Fruit fly (Drosophila melanogaster) whole organism, prepupa: Measurements from ENCODE around the gene PolG1.

Experiments used
- CG6276 ChIP-seq: fragments of 200-800 bp; sonication (Bioruptor generic); optimal IDR thresholded peaks from 2 replicates; lab custom pipeline; 2017; ENCODE audit warnings: missing biosample characterization, mild to moderate bottlenecking, missing genetic modification characterization
- Gug ChIP-seq: fragments of 200-800 bp; sonication (Bioruptor generic); IDR thresholded peaks from 2 replicates; pipeline ENCODE4 v1.3.6; 2022; ENCODE audit warnings: missing biosample characterization, missing genetic modification characterization
- Lpt ChIP-seq: fragments of 200-800 bp; sonication (Bioruptor generic); optimal IDR thresholded peaks from 3 replicates; lab custom pipeline; 2016; ENCODE audit warnings: missing biosample characterization, missing genetic modification characterization
- dsx ChIP-seq: fragments of 200-800 bp; optimal IDR thresholded peaks from 3 replicates; lab custom pipeline; 2019; ENCODE audit warnings: missing biosample characterization, mild to moderate bottlenecking, missing genetic modification characterization, moderate library complexity; ENCODE audit not compliant: poor library complexity, severe bottlenecking

dm6 chr2L:13783264-13784154, 44.1 kb downstream of the PolG1 start, which contains the start of gene Eato:
- TF ChIP-seq Lpt (no peak), Gug (GFP tag; lab: Robert Waterston, UW) (peak; percentile 33; the same call in 1 of the 2 replicates), CG6276 (GFP tag; lab: Kevin White, UChicago) (no peak), dsx (GFP tag; lab: Kevin White, UChicago) (no peak)
